Worm (Caenorhabditis elegans) whole organism, L1 larva: ENCODE results near the gene M163.22.

Experiments
- skn-1 ChIP-seq: fragments of 150-350 bp; optimal IDR thresholded peaks from 2 replicates; lab custom pipeline; 2014; ENCODE audit warnings: missing biosample characterization, missing genetic modification characterization
- xbp-1 ChIP-seq: sonication (generic microtip); optimal IDR thresholded peaks from 2 replicates; lab custom pipeline; 2016; ENCODE audit warnings: missing genetic modification characterization, missing compliant biosample characterization

DNA sequence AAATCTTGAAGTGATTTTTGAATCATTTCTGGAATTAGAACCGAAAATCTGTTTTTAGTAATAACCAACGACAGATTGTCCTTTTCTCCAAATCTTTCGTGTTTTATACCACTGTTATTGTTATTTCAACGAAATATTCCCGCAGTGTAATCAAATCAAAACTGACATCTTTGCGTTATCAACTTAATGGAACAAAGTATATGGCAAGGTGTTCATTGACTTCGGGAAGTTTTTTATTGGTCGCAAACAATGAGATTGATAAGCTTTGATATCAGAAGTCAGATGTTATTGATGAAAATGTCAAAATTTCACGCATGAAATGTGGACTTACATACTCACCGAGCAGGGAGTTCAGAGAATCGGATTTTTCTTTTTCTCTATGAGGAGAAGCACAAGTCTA lies 41.0 kb upstream of the M163.22 start, which contains the start of gene F23D12.11:
- TF ChIP-seq skn-1 (no peak), xbp-1 (tag; lab: Kevin White, UChicago) (no peak)
